Worm (Caenorhabditis elegans): Measurements from ENCODE around the gene BE10.4.

DNA sequence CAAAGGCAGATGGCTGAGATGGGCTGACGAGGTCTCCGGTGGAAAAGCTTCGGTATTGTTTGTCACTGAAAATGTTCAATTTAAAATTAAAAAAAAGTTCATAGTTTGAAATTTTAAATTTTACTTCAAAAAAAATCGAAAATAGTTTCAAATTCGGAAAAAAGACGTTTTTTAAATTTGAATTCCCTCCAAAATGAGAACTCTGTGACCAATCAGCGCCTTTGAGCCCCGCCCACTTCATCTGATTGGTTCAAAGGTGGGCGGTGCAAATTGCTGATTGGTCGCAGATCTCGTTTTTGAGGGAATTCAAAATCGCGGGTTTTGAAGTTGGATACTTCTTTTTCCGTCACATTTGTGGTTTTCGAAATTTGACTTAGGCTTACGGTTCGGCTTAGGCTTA lies 25.0 kb downstream of the BE10.4 start:
- no peak for TF ChIP-seq attf-3 (GFP tag; conservative IDR thresholded peaks at IDR 0.05)
- TF ChIP-seq F57C9.4 (tag; optimal IDR thresholded peaks at IDR 0.05): no peak
- TF ChIP-seq F57A8.1 (GFP tag; optimal IDR thresholded peaks at IDR 0.05): no peak
- no peak for TF ChIP-seq bed-1 (GFP tag; IDR thresholded peaks at IDR 0.05)
- no peak for TF ChIP-seq aptf-3 (GFP tag; IDR thresholded peaks at IDR 0.05)
- no peak for TF ChIP-seq dpff-1 (tag; optimal IDR thresholded peaks at IDR 0.05)
- TF ChIP-seq ceh-58 (GFP tag; IDR thresholded peaks at IDR 0.05): no peak
- TF ChIP-seq somi-1 (GFP tag; optimal IDR thresholded peaks at IDR 0.05): no peak
- TF ChIP-seq K12H6.12 (tag; optimal IDR thresholded peaks at IDR 0.05): no peak
- TF ChIP-seq dpl-1 (GFP tag; optimal IDR thresholded peaks at IDR 0.05): no peak
